ENCODE assay signal across 8 worm cellular contexts in genomic region chrII:14488661-14489060, ce11.
TF ChIP-seq lines count a peak whose summit lies in the region.

Gene usp-14 (minus strand): TSS chrII:14488688.

TF ChIP-seq in whole organism, L1 larva, 84 proteins besides CTCF, POLR2A, EP300 and RAD21 (continues in another document):
- TF ChIP-seq dsc-1 (tag; optimal IDR thresholded peaks at IDR 0.05; lab: Kevin White, UChicago) (peak; percentile 40), irx-1 (tag; optimal IDR thresholded peaks at IDR 0.05; lab: Kevin White, UChicago) (peak; percentile 51), aha-1 (tag; optimal IDR thresholded peaks at IDR 0.05; lab: Kevin White, UChicago) (no peak), elt-3 (tag; optimal IDR thresholded peaks at IDR 0.05; lab: Kevin White, UChicago) (peak in 1 of 6 experiments; percentile 21), hlh-4 (tag; optimal IDR thresholded peaks at IDR 0.05; lab: Kevin White, UChicago) (no peak), nhr-11 (tag; optimal IDR thresholded peaks at IDR 0.05; lab: Kevin White, UChicago) (no peak), pag-3 (tag; optimal IDR thresholded peaks at IDR 0.05; lab: Kevin White, UChicago; ENCODE audit: borderline replicate concordance, insufficient read depth) (no peak), tlp-1 (tag; optimal IDR thresholded peaks at IDR 0.05; lab: Kevin White, UChicago) (no peak), nhr-12 (tag; optimal IDR thresholded peaks at IDR 0.05; lab: Kevin White, UChicago) (no peak), F16B12.6 (tag; optimal IDR thresholded peaks at IDR 0.05; lab: Kevin White, UChicago) (peak; percentile 47), aly-2 (tag; optimal IDR thresholded peaks at IDR 0.05; lab: Kevin White, UChicago) (no peak)

TF ChIP-seq in whole organism, L2 larva, 48 proteins besides CTCF, POLR2A, EP300 and RAD21 (continues in another document):
- TF ChIP-seq F13H6.1 (tag; optimal IDR thresholded peaks at IDR 0.05; lab: Kevin White, UChicago), result peak; percentile 42
- TF ChIP-seq gmeb-1 (tag; optimal IDR thresholded peaks at IDR 0.05; lab: Kevin White, UChicago), result peak; percentile 82
- peak; percentile 43 for TF ChIP-seq nhr-129 (tag; optimal IDR thresholded peaks at IDR 0.05; lab: Kevin White, UChicago)
- TF ChIP-seq snpc-4 (tag; optimal IDR thresholded peaks at IDR 0.05; lab: Kevin White, UChicago), result peak; percentile 14
- peak; percentile 14 for TF ChIP-seq lin-11 (tag; optimal IDR thresholded peaks at IDR 0.05; lab: Kevin White, UChicago)
- no peak for TF ChIP-seq nhr-237 (tag; optimal IDR thresholded peaks at IDR 0.05; lab: Kevin White, UChicago)
- peak; percentile 71 for TF ChIP-seq skn-1 (tag; optimal IDR thresholded peaks at IDR 0.05; lab: Kevin White, UChicago)
- peak; percentile 48 to 78 for TF ChIP-seq lsy-2 (tag; optimal IDR thresholded peaks at IDR 0.05; lab: Kevin White, UChicago)
- peak; percentile 72 for TF ChIP-seq C34F6.9 (tag; optimal IDR thresholded peaks at IDR 0.05; lab: Kevin White, UChicago)
- no peak for TF ChIP-seq elt-3 (tag; optimal IDR thresholded peaks at IDR 0.05; lab: Kevin White, UChicago)
- peak; percentile 90 for TF ChIP-seq crh-2 (tag; optimal IDR thresholded peaks at IDR 0.05; lab: Kevin White, UChicago)

TF ChIP-seq in whole organism, L3 larva, 47 proteins besides CTCF, POLR2A, EP300 and RAD21 (continues in another document):
- TF ChIP-seq fkh-10 (GFP tag; optimal IDR thresholded peaks at IDR 0.05; lab: Kevin White, UChicago), result no peak
- peak; percentile 55 for TF ChIP-seq lin-15B (tag; optimal IDR thresholded peaks at IDR 0.05; lab: Kevin White, UChicago)
- TF ChIP-seq nhr-23 (tag; optimal IDR thresholded peaks at IDR 0.05; lab: Kevin White, UChicago), result peak; percentile 29
- peak; percentile 77 for TF ChIP-seq skn-1 (tag; optimal IDR thresholded peaks at IDR 0.05; lab: Kevin White, UChicago)
- no peak for TF ChIP-seq ZK546.5 (tag; optimal IDR thresholded peaks at IDR 0.05; lab: Kevin White, UChicago)
- peak; percentile 37 for TF ChIP-seq tbx-2 (tag; optimal IDR thresholded peaks at IDR 0.05; lab: Kevin White, UChicago)
- no peak for TF ChIP-seq egl-27 (tag; optimal IDR thresholded peaks at IDR 0.05; lab: Kevin White, UChicago)
- no peak for TF ChIP-seq nhr-76 (tag; optimal IDR thresholded peaks at IDR 0.05; lab: Kevin White, UChicago)
- peak; percentile 28 for TF ChIP-seq nhr-77 (tag; optimal IDR thresholded peaks at IDR 0.05; lab: Kevin White, UChicago)
- no peak for TF ChIP-seq fkh-2 (tag; optimal IDR thresholded peaks at IDR 0.05; lab: Kevin White, UChicago)
- TF ChIP-seq nfya-1 (tag; optimal IDR thresholded peaks at IDR 0.05; lab: Kevin White, UChicago; ENCODE audit: insufficient read depth), result peak; percentile 52
- TF ChIP-seq hmg-11 (tag; optimal IDR thresholded peaks at IDR 0.05; lab: Kevin White, UChicago), result peak; percentile 39

TF ChIP-seq in whole organism, L4 larva, 104 proteins besides CTCF, POLR2A, EP300 and RAD21 (continues in another document):
- no peak for TF ChIP-seq daf-19 (GFP tag; conservative IDR thresholded peaks at IDR 0.05; lab: Robert Waterston, UW)
- TF ChIP-seq Y5F2A.4 (GFP tag; optimal IDR thresholded peaks at IDR 0.05; lab: Kevin White, UChicago), result no peak
- no peak for TF ChIP-seq mxl-2 (GFP tag; conservative IDR thresholded peaks at IDR 0.05; lab: Robert Waterston, UW)
- TF ChIP-seq mep-1 (tag; optimal IDR thresholded peaks at IDR 0.05; lab: Kevin White, UChicago), result peak; percentile 53
- no peak for TF ChIP-seq F44E2.7 (GFP tag; IDR thresholded peaks at IDR 0.05; lab: Robert Waterston, UW)
- no peak for TF ChIP-seq ceh-44 (GFP tag; IDR thresholded peaks at IDR 0.05; lab: Robert Waterston, UW)
- TF ChIP-seq ceh-32 (tag; optimal IDR thresholded peaks at IDR 0.05; lab: Kevin White, UChicago; ENCODE audit: poor library complexity), result no peak
- no peak for TF ChIP-seq spr-3 (GFP tag; optimal IDR thresholded peaks at IDR 0.05; lab: Kevin White, UChicago)
- no peak for TF ChIP-seq nhr-41 (GFP tag; IDR thresholded peaks at IDR 0.05; lab: Robert Waterston, UW)
- no peak for TF ChIP-seq Y48G9A.11 (GFP tag; IDR thresholded peaks at IDR 0.05; lab: Robert Waterston, UW)
- TF ChIP-seq Y105C5A.15 (GFP tag; IDR thresholded peaks at IDR 0.05; lab: Robert Waterston, UW), result no peak
- TF ChIP-seq ceh-20 (GFP tag; IDR thresholded peaks at IDR 0.05; lab: Robert Waterston, UW), result peak; percentile 28; the same call in 1 of the 2 replicates

TF ChIP-seq in whole organism, late embryonic, 69 proteins besides CTCF, POLR2A, EP300 and RAD21:
- TF ChIP-seq ceh-18 (tag; optimal IDR thresholded peaks at IDR 0.05; lab: Kevin White, UChicago) (no peak), ceh-30 (tag; optimal IDR thresholded peaks at IDR 0.05; lab: Kevin White, UChicago) (no peak), nfya-1 (tag; optimal IDR thresholded peaks at IDR 0.05; lab: Kevin White, UChicago) (no peak), ceh-31 (tag; optimal IDR thresholded peaks at IDR 0.05; lab: Kevin White, UChicago) (peak; percentile 25), hlh-6 (tag; optimal IDR thresholded peaks at IDR 0.05; lab: Kevin White, UChicago) (no peak), unc-42 (tag; optimal IDR thresholded peaks at IDR 0.05; lab: Kevin White, UChicago) (no peak)

TF ChIP-seq in whole organism, midembryonic, 9 proteins besides CTCF, POLR2A, EP300 and RAD21:
- TF ChIP-seq ztf-23 (GFP tag; IDR thresholded peaks at IDR 0.05; lab: Robert Waterston, UW) (peak; percentile 62; the same call in 1 of the 2 replicates), ref-1 (GFP tag; conservative IDR thresholded peaks at IDR 0.05; lab: Robert Waterston, UW) (no peak)

TF ChIP-seq in whole organism, mixed stage, embryonic, 35 proteins besides CTCF, POLR2A, EP300 and RAD21:
- TF ChIP-seq elt-1 (tag; optimal IDR thresholded peaks at IDR 0.05; lab: Kevin White, UChicago; ENCODE audit: borderline replicate concordance, insufficient read depth) (no peak), ceh-43 (GFP tag; optimal IDR thresholded peaks at IDR 0.05; lab: Kevin White, UChicago) (no peak), unc-120 (tag; optimal IDR thresholded peaks at IDR 0.05; lab: Kevin White, UChicago; ENCODE audit: poor library complexity, severe bottlenecking) (peak; percentile 30), lin-13 (tag; optimal IDR thresholded peaks at IDR 0.05; lab: Kevin White, UChicago) (peak; percentile 41)

TF ChIP-seq in whole organism, young adult, 124 proteins besides CTCF, POLR2A, EP300 and RAD21 (continues in another document):
- TF ChIP-seq madf-3 (GFP tag; IDR thresholded peaks at IDR 0.05; lab: Robert Waterston, UW) (0 out of 2 replicates have a peak, but pooled peaks have one; percentile 33), unc-130 (GFP tag; optimal IDR thresholded peaks at IDR 0.05; lab: Kevin White, UChicago) (no peak), nhr-179 (tag; optimal IDR thresholded peaks at IDR 0.05; lab: Kevin White, UChicago) (no peak), nhr-90 (tag; optimal IDR thresholded peaks at IDR 0.05; lab: Kevin White, UChicago) (no peak), dpl-1 (GFP tag; optimal IDR thresholded peaks at IDR 0.05; lab: Kevin White, UChicago) (peak; percentile 53), F23B12.7 (tag; optimal IDR thresholded peaks at IDR 0.05; lab: Kevin White, UChicago; ENCODE audit: insufficient read depth) (peak; percentile 50), B0336.3 (GFP tag; IDR thresholded peaks at IDR 0.05; lab: Robert Waterston, UW) (peak; percentile 76; the same call in 1 of the 2 replicates), tlf-1 (GFP tag; optimal IDR thresholded peaks at IDR 0.05; lab: Kevin White, UChicago) (peak; percentile 18), tbp1 (GFP tag; optimal IDR thresholded peaks at IDR 0.05; lab: Kevin White, UChicago) (peak; percentile 49), ceh-91 (GFP tag; IDR thresholded peaks at IDR 0.05; lab: Robert Waterston, UW) (peak; percentile 13; the same call in 1 of the 2 replicates), efl-1 (GFP tag; optimal IDR thresholded peaks at IDR 0.05; lab: Kevin White, UChicago) (peak; percentile 76), nhr-80 (tag; optimal IDR thresholded peaks at IDR 0.05; lab: Kevin White, UChicago) (peak; percentile 17), nfyb-1 (GFP tag; IDR thresholded peaks at IDR 0.05; lab: Robert Waterston, UW) (peak; percentile 66), let-607 (tag; optimal IDR thresholded peaks at IDR 0.05; lab: Kevin White, UChicago) (peak in 1 of 2 experiments; percentile 29), athp-1 (tag; optimal IDR thresholded peaks at IDR 0.05; lab: Kevin White, UChicago) (no peak), lsl-1 (GFP tag; optimal IDR thresholded peaks at IDR 0.05; lab: Kevin White, UChicago) (peak; percentile 35), lin-40 (tag; optimal IDR thresholded peaks at IDR 0.05; lab: Kevin White, UChicago) (peak; percentile 56), hmg-1.2 (GFP tag; IDR thresholded peaks at IDR 0.05; lab: Robert Waterston, UW) (peak; percentile 45), snpc-4 (GFP tag; optimal IDR thresholded peaks at IDR 0.05; lab: Kevin White, UChicago) (no peak), snpc-4 (tag; optimal IDR thresholded peaks at IDR 0.05; lab: Kevin White, UChicago) (peak in 3 of 4 experiments; percentile 5 to 44 (median 16)), egl-44 (GFP tag; IDR thresholded peaks at IDR 0.05; lab: Robert Waterston, UW) (no peak), lin-35 (GFP tag; optimal IDR thresholded peaks at IDR 0.05; lab: Kevin White, UChicago) (peak in 1 of 3 experiments; percentile 81), nfya-2 (GFP tag; IDR thresholded peaks at IDR 0.05; lab: Robert Waterston, UW) (no peak), hlh-26 (GFP tag; conservative IDR thresholded peaks at IDR 0.05; lab: Robert Waterston, UW) (no peak), ztf-18 (tag; optimal IDR thresholded peaks at IDR 0.05; lab: Kevin White, UChicago) (peak; percentile 93), mel-28 (tag; optimal IDR thresholded peaks at IDR 0.05; lab: Kevin White, UChicago; ENCODE audit: borderline replicate concordance) (no peak), repo-1 (tag; optimal IDR thresholded peaks at IDR 0.05; lab: Kevin White, UChicago) (peak; percentile 33), dox-1 (GFP tag; IDR thresholded peaks at IDR 0.05; lab: Robert Waterston, UW) (peak; percentile 61), xnd-1 (tag; optimal IDR thresholded peaks at IDR 0.05; lab: Kevin White, UChicago) (peak; percentile 4), mcd-1 (GFP tag; IDR thresholded peaks at IDR 0.05; lab: Robert Waterston, UW) (peak; percentile 78), lin-54 (GFP tag; optimal IDR thresholded peaks at IDR 0.05; lab: Kevin White, UChicago) (peak; percentile 82), ceh-100 (GFP tag; IDR thresholded peaks at IDR 0.05; lab: Robert Waterston, UW) (peak; percentile 40; the same call in 1 of the 2 replicates), cebp-1 (GFP tag; IDR thresholded peaks at IDR 0.05; lab: Robert Waterston, UW) (peak; percentile 54), cebp-1 (tag; optimal IDR thresholded peaks at IDR 0.05; lab: Kevin White, UChicago) (peak; percentile 94), D2030.7 (GFP tag; IDR thresholded peaks at IDR 0.05; lab: Robert Waterston, UW) (peak; percentile 44; the same call in 1 of the 2 replicates), pbrm-1 (GFP tag; IDR thresholded peaks at IDR 0.05; lab: Robert Waterston, UW) (peak; percentile 62), attf-5 (GFP tag; optimal IDR thresholded peaks at IDR 0.05; lab: Kevin White, UChicago) (peak; percentile 74)
